Worm (Caenorhabditis elegans): Measurements from ENCODE around the gene twk-20.

The twk-20 gene

ce11 chrX:13668728-13669127, 29.1 kb downstream of the twk-20 start, which contains the start of gene C04A11.2:
Gene C04A11.2 (minus strand): TSS chrX:13668828.
- TF ChIP-seq efl-1 (optimal IDR thresholded peaks at IDR 0.05) (no peak), efl-1 (GFP tag; optimal IDR thresholded peaks at IDR 0.05 in 1 of 2) (peak in 1 of 2 experiments; percentile 25), ces-1 (GFP tag; optimal IDR thresholded peaks at IDR 0.05) (no peak)

- peak; percentile 14; the same call in 1 of the 2 replicates for TF ChIP-seq nhr-19 (GFP tag; conservative IDR thresholded peaks at IDR 0.05)
- peak; percentile 53 for TF ChIP-seq nhr-71 (tag; optimal IDR thresholded peaks at IDR 0.05)
- no peak for TF ChIP-seq zip-4 (GFP tag; optimal IDR thresholded peaks at IDR 0.05)
- peak; percentile 51 for TF ChIP-seq nhr-85 (tag)
- peak; percentile 46 for TF ChIP-seq tbx-2 (tag; optimal IDR thresholded peaks at IDR 0.05)
- no peak for TF ChIP-seq nhr-11 (tag; optimal IDR thresholded peaks at IDR 0.05)
- no peak for TF ChIP-seq ztf-4 (tag; optimal IDR thresholded peaks at IDR 0.05)
- TF ChIP-seq swsn-7 (tag; optimal IDR thresholded peaks at IDR 0.05): peak; percentile 13
- peak; percentile 48 to 73 (median 72) for TF ChIP-seq dpl-1 (GFP tag; optimal IDR thresholded peaks at IDR 0.05)
- TF ChIP-seq mep-1 (tag; optimal IDR thresholded peaks at IDR 0.05): peak; percentile 49
- no peak for TF ChIP-seq skn-1 (tag; optimal IDR thresholded peaks at IDR 0.05)
- peak; percentile 26 for TF ChIP-seq xbp-1 (tag; optimal IDR thresholded peaks at IDR 0.05)
- peak; percentile 20 for TF ChIP-seq rnt-1 (tag; optimal IDR thresholded peaks at IDR 0.05)
- no peak for TF ChIP-seq pqm-1 (tag; optimal IDR thresholded peaks at IDR 0.05)
- peak; percentile 26 to 80 for TF ChIP-seq lin-35 (GFP tag; optimal IDR thresholded peaks at IDR 0.05)
- TF ChIP-seq C16A3.4 (tag; optimal IDR thresholded peaks at IDR 0.05): peak; percentile 39
- TF ChIP-seq nhr-20 (tag; optimal IDR thresholded peaks at IDR 0.05): peak; percentile 51
- TF ChIP-seq nhr-47 (tag; optimal IDR thresholded peaks at IDR 0.05): peak; percentile 45
- TF ChIP-seq hlh-17 (GFP tag; optimal IDR thresholded peaks at IDR 0.05; ENCODE audit: borderline replicate concordance): no peak
- TF ChIP-seq ceh-82 (tag; optimal IDR thresholded peaks at IDR 0.05): peak in 2 of 3 experiments; percentile 3 to 32
- no peak for TF ChIP-seq unc-30 (tag; optimal IDR thresholded peaks at IDR 0.05)
- TF ChIP-seq F16B12.6 (tag; optimal IDR thresholded peaks at IDR 0.05): peak; percentile 82
- no peak for TF ChIP-seq sptf-1 (tag; optimal IDR thresholded peaks at IDR 0.05)
- peak; percentile 29 for TF ChIP-seq nhr-90 (tag; optimal IDR thresholded peaks at IDR 0.05; ENCODE audit: poor library complexity)
- TF ChIP-seq blmp-1 (tag; optimal IDR thresholded peaks at IDR 0.05): peak; percentile 6
- peak; percentile 19 for TF ChIP-seq nhr-77 (tag; optimal IDR thresholded peaks at IDR 0.05)
- peak; percentile 51 for TF ChIP-seq snu-23 (GFP tag; optimal IDR thresholded peaks at IDR 0.05)
- TF ChIP-seq mdl-1 (tag; optimal IDR thresholded peaks at IDR 0.05): peak in 1 of 2 experiments; percentile 29
- TF ChIP-seq elt-2 (tag; optimal IDR thresholded peaks at IDR 0.05): peak; percentile 58
- TF ChIP-seq fkh-8 (tag; optimal IDR thresholded peaks at IDR 0.05): no peak
- TF ChIP-seq efl-3 (GFP tag; optimal IDR thresholded peaks at IDR 0.05): no peak
- TF ChIP-seq lin-14 (GFP tag; optimal IDR thresholded peaks at IDR 0.05): peak; percentile 69
- no peak for TF ChIP-seq ceh-88 (GFP tag; IDR thresholded peaks at IDR 0.05)
- TF ChIP-seq lsy-2 (tag; optimal IDR thresholded peaks at IDR 0.05): peak in 1 of 2 experiments; percentile 52
- TF ChIP-seq efl-1 (optimal IDR thresholded peaks at IDR 0.05): peak; percentile 41 to 76
- peak; percentile 76 to 97 for TF ChIP-seq efl-1 (GFP tag; optimal IDR thresholded peaks at IDR 0.05 in 1 of 2)
Measured at ce11 chrX:13669641-13670040, 30.0 kb downstream of the twk-20 start.

ce11 chrX:13670966-13671365, 31.3 kb downstream of the twk-20 start:
- TF ChIP-seq snu-23 (GFP tag; optimal IDR thresholded peaks at IDR 0.05): no peak
- TF ChIP-seq lin-14 (GFP tag; optimal IDR thresholded peaks at IDR 0.05): peak; percentile 30
- peak in 1 of 2 experiments; percentile 23 for TF ChIP-seq ztf-11 (tag; optimal IDR thresholded peaks at IDR 0.05)
- peak; percentile 34 for TF ChIP-seq rnt-1 (tag; optimal IDR thresholded peaks at IDR 0.05)
- TF ChIP-seq fkh-10 (GFP tag; optimal IDR thresholded peaks at IDR 0.05): no peak
- peak; percentile 66 for TF ChIP-seq blmp-1 (tag; optimal IDR thresholded peaks at IDR 0.05)

All from whole organism, L1 larva.